Comparison of ENCODE assay signal across 1 fruit fly cellular context in genomic region chr3L:20405971-20406948, dm6.
TF ChIP-seq lines count a peak whose summit lies in the region.

No protein-coding gene starts in this region.

TF ChIP-seq in whole organism, embryonic, 481 proteins besides CTCF, POLR2A, EP300 and RAD21 (continued from another document and continues in another):
- TF ChIP-seq Dad (GFP tag; optimal IDR thresholded peaks at IDR 0.05; lab: Kevin White, UChicago) (no peak), CG10654 (GFP tag; optimal IDR thresholded peaks at IDR 0.05; lab: Kevin White, UChicago) (no peak), bab2 (GFP tag; optimal IDR thresholded peaks at IDR 0.05; lab: Kevin White, UChicago) (no peak), CG11247 (GFP tag; IDR thresholded peaks at IDR 0.05; lab: Robert Waterston, UW) (no peak), Neu2 (GFP tag; optimal IDR thresholded peaks at IDR 0.05; lab: Kevin White, UChicago; ENCODE audit: borderline replicate concordance) (no peak), ems (GFP tag; optimal IDR thresholded peaks at IDR 0.05; lab: Kevin White, UChicago) (no peak), maf-S (GFP tag; optimal IDR thresholded peaks at IDR 0.05; lab: Kevin White, UChicago) (no peak), CG13424 (tag; optimal IDR thresholded peaks at IDR 0.05; lab: Kevin White, UChicago) (peak; percentile 38), ab (GFP tag; optimal IDR thresholded peaks at IDR 0.05; lab: Kevin White, UChicago) (no peak), Myb (GFP tag; optimal IDR thresholded peaks at IDR 0.05; lab: Kevin White, UChicago) (no peak), esg (GFP tag; conservative IDR thresholded peaks at IDR 0.05; lab: Robert Waterston, UW) (no peak), lmd (GFP tag; IDR thresholded peaks at IDR 0.05; lab: Robert Waterston, UW) (no peak), Dip2 (GFP tag; IDR thresholded peaks at IDR 0.05; lab: Robert Waterston, UW) (no peak), amos (GFP tag; IDR thresholded peaks at IDR 0.05; lab: Robert Waterston, UW; ENCODE audit: partially characterized antibody) (no peak), CG17568 (GFP tag; optimal IDR thresholded peaks at IDR 0.05; lab: Kevin White, UChicago) (peak; percentile 73), Tbp (GFP tag; optimal IDR thresholded peaks at IDR 0.05; lab: Kevin White, UChicago) (no peak), CG43689 (GFP tag; IDR thresholded peaks at IDR 0.05; lab: Robert Waterston, UW) (no peak), stc (GFP tag; IDR thresholded peaks at IDR 0.05; lab: Robert Waterston, UW) (no peak), her (GFP tag; optimal IDR thresholded peaks at IDR 0.05; lab: Kevin White, UChicago) (no peak), CG4328 (GFP tag; optimal IDR thresholded peaks at IDR 0.05; lab: Kevin White, UChicago) (no peak), nmo (GFP tag; optimal IDR thresholded peaks at IDR 0.05; lab: Kevin White, UChicago) (no peak), CG16779 (GFP tag; IDR thresholded peaks at IDR 0.05; lab: Robert Waterston, UW) (no peak), CG18599 (GFP tag; optimal IDR thresholded peaks at IDR 0.05; lab: Kevin White, UChicago) (peak; percentile 0), Kr (GFP tag; optimal IDR thresholded peaks at IDR 0.05; lab: Kevin White, UChicago) (no peak), CG15514 (GFP tag; optimal IDR thresholded peaks at IDR 0.05; lab: Kevin White, UChicago) (peak; percentile 27), CG3726 (GFP tag; IDR thresholded peaks at IDR 0.05; lab: Robert Waterston, UW) (no peak), Mes4 (GFP tag; optimal IDR thresholded peaks at IDR 0.05; lab: Kevin White, UChicago) (no peak), tap (tag; optimal IDR thresholded peaks at IDR 0.05; lab: Kevin White, UChicago) (peak; percentile 20), CG34422 (GFP tag; IDR thresholded peaks at IDR 0.05; lab: Robert Waterston, UW) (no peak), prd (optimal IDR thresholded peaks at IDR 0.05; lab: Kevin White, UChicago) (no peak), prd (GFP tag; IDR thresholded peaks at IDR 0.05; lab: Robert Waterston, UW) (no peak), Dfd (GFP tag; optimal IDR thresholded peaks at IDR 0.05; lab: Kevin White, UChicago) (no peak), trh (GFP tag; optimal IDR thresholded peaks at IDR 0.05; lab: Kevin White, UChicago) (no peak), Aef1 (GFP tag; IDR thresholded peaks at IDR 0.05; lab: Robert Waterston, UW) (no peak), CG6689 (GFP tag; IDR thresholded peaks at IDR 0.05; lab: Robert Waterston, UW) (no peak), Hey (tag; optimal IDR thresholded peaks at IDR 0.05; lab: Kevin White, UChicago) (no peak), tna (GFP tag; IDR thresholded peaks at IDR 0.05; lab: Robert Waterston, UW; ENCODE audit: partially characterized antibody) (no peak), NC2β (GFP tag; optimal IDR thresholded peaks at IDR 0.05; lab: Kevin White, UChicago) (no peak), CG17361 (GFP tag; IDR thresholded peaks at IDR 0.05; lab: Robert Waterston, UW) (no peak), zfh2 (GFP tag; optimal IDR thresholded peaks at IDR 0.05; lab: Kevin White, UChicago) (no peak), knrl (GFP tag; IDR thresholded peaks at IDR 0.05; lab: Robert Waterston, UW; ENCODE audit: partially characterized antibody) (no peak), NFAT (GFP tag; IDR thresholded peaks at IDR 0.05; lab: Robert Waterston, UW) (no peak), Nf-YB (GFP tag; optimal IDR thresholded peaks at IDR 0.05; lab: Kevin White, UChicago) (no peak), CG31224 (GFP tag; IDR thresholded peaks at IDR 0.05; lab: Robert Waterston, UW) (no peak), CG9817 (tag; optimal IDR thresholded peaks at IDR 0.05; lab: Kevin White, UChicago) (no peak), kay (GFP tag; optimal IDR thresholded peaks at IDR 0.05; lab: Kevin White, UChicago) (no peak), CG15073 (GFP tag; optimal IDR thresholded peaks at IDR 0.05; lab: Kevin White, UChicago) (no peak), Sox100B (GFP tag; optimal IDR thresholded peaks at IDR 0.05; lab: Kevin White, UChicago) (peak; percentile 29), Chrac-16 (GFP tag; optimal IDR thresholded peaks at IDR 0.05; lab: Kevin White, UChicago) (no peak), Xrp1 (GFP tag; IDR thresholded peaks at IDR 0.05; lab: Robert Waterston, UW) (no peak), al (GFP tag; IDR thresholded peaks at IDR 0.05; lab: Robert Waterston, UW) (no peak), H15 (GFP tag; IDR thresholded peaks at IDR 0.05; lab: Robert Waterston, UW) (no peak), gro (GFP tag; optimal IDR thresholded peaks at IDR 0.05; lab: Kevin White, UChicago) (no peak), NK7.1 (GFP tag; optimal IDR thresholded peaks at IDR 0.05; lab: Kevin White, UChicago) (no peak), br (optimal IDR thresholded peaks at IDR 0.05; lab: Kevin White, UChicago) (no peak), Doc3 (GFP tag; IDR thresholded peaks at IDR 0.05; lab: Robert Waterston, UW; ENCODE audit: partially characterized antibody) (no peak), bowl (GFP tag; IDR thresholded peaks at IDR 0.05; lab: Robert Waterston, UW) (no peak), fd102C (GFP tag; optimal IDR thresholded peaks at IDR 0.05; lab: Kevin White, UChicago) (peak; percentile 13), nau (GFP tag; optimal IDR thresholded peaks at IDR 0.05; lab: Kevin White, UChicago) (no peak), dmrt11E (tag; optimal IDR thresholded peaks at IDR 0.05; lab: Kevin White, UChicago) (no peak), eve (GFP tag; optimal IDR thresholded peaks at IDR 0.05; lab: Kevin White, UChicago) (no peak), CG11398 (GFP tag; optimal IDR thresholded peaks at IDR 0.05; lab: Kevin White, UChicago) (no peak), hbn (GFP tag; IDR thresholded peaks at IDR 0.05; lab: Robert Waterston, UW; ENCODE audit: partially characterized antibody) (no peak), Atf3 (GFP tag; optimal IDR thresholded peaks at IDR 0.05; lab: Kevin White, UChicago) (no peak), CG3847 (GFP tag; IDR thresholded peaks at IDR 0.05; lab: Robert Waterston, UW) (no peak), CG9437 (GFP tag; optimal IDR thresholded peaks at IDR 0.05; lab: Kevin White, UChicago) (no peak), CG6854 (GFP tag; optimal IDR thresholded peaks at IDR 0.05; lab: Kevin White, UChicago) (no peak), gem (tag; optimal IDR thresholded peaks at IDR 0.05; lab: Kevin White, UChicago) (peak; percentile 30), Usf (GFP tag; optimal IDR thresholded peaks at IDR 0.05; lab: Kevin White, UChicago) (no peak), crp (GFP tag; optimal IDR thresholded peaks at IDR 0.05; lab: Kevin White, UChicago) (no peak), slbo (GFP tag; IDR thresholded peaks at IDR 0.05; lab: Robert Waterston, UW) (no peak), Med (GFP tag; lab: Kevin White, UChicago) (peak; percentile 4), fd3F (GFP tag; optimal IDR thresholded peaks at IDR 0.05; lab: Kevin White, UChicago) (no peak), CHES-1-like (GFP tag; optimal IDR thresholded peaks at IDR 0.05; lab: Kevin White, UChicago) (no peak), CG12659 (GFP tag; optimal IDR thresholded peaks at IDR 0.05; lab: Kevin White, UChicago) (peak; percentile 9), CoRest (tag; optimal IDR thresholded peaks at IDR 0.05; lab: Kevin White, UChicago) (no peak), pho (GFP tag; optimal IDR thresholded peaks at IDR 0.05; lab: Kevin White, UChicago) (no peak), CG10267 (tag; optimal IDR thresholded peaks at IDR 0.05; lab: Kevin White, UChicago) (no peak), kah (GFP tag; optimal IDR thresholded peaks at IDR 0.05; lab: Kevin White, UChicago) (no peak), CG12769 (tag; optimal IDR thresholded peaks at IDR 0.05; lab: Kevin White, UChicago) (peak; percentile 3), yki (optimal IDR thresholded peaks at IDR 0.05; lab: Kevin White, UChicago) (no peak), zen (tag; optimal IDR thresholded peaks at IDR 0.05; lab: Kevin White, UChicago) (no peak), mld (GFP tag; IDR thresholded peaks at IDR 0.05; lab: Robert Waterston, UW; ENCODE audit: partially characterized antibody) (no peak), Dbx (GFP tag; IDR thresholded peaks at IDR 0.05; lab: Robert Waterston, UW) (no peak), zfh1 (GFP tag; IDR thresholded peaks at IDR 0.05; lab: Robert Waterston, UW) (no peak), ranshi (GFP tag; IDR thresholded peaks at IDR 0.05; lab: Robert Waterston, UW) (no peak), CG30020 (tag; optimal IDR thresholded peaks at IDR 0.05; lab: Kevin White, UChicago) (no peak), CG4854 (GFP tag; optimal IDR thresholded peaks at IDR 0.05; lab: Kevin White, UChicago) (no peak), CG7786 (GFP tag; optimal IDR thresholded peaks at IDR 0.05; lab: Kevin White, UChicago) (no peak), CG11695 (GFP tag; IDR thresholded peaks at IDR 0.05; lab: Robert Waterston, UW) (0 out of 3 replicates have a peak, but pooled peaks have one; percentile 19), CG17912 (GFP tag; optimal IDR thresholded peaks at IDR 0.05; lab: Kevin White, UChicago) (peak; percentile 19), CG8944 (GFP tag; optimal IDR thresholded peaks at IDR 0.05; lab: Kevin White, UChicago) (no peak), zf30C (GFP tag; optimal IDR thresholded peaks at IDR 0.05; lab: Kevin White, UChicago) (no peak), nom (GFP tag; optimal IDR thresholded peaks at IDR 0.05; lab: Kevin White, UChicago) (no peak), usp (GFP tag; optimal IDR thresholded peaks at IDR 0.05; lab: Kevin White, UChicago) (no peak), Fer1 (GFP tag; optimal IDR thresholded peaks at IDR 0.05; lab: Kevin White, UChicago) (peak; percentile 71), CG14014 (GFP tag; IDR thresholded peaks at IDR 0.05; lab: Robert Waterston, UW) (0 out of 2 replicates have a peak, but pooled peaks have one; percentile 31), CG7987 (GFP tag; optimal IDR thresholded peaks at IDR 0.05; lab: Kevin White, UChicago) (peak; percentile 61), Eip74EF (GFP tag; optimal IDR thresholded peaks at IDR 0.05; lab: Kevin White, UChicago) (peak in 1 of 2 experiments; percentile 26), CG15011 (GFP tag; optimal IDR thresholded peaks at IDR 0.05; lab: Kevin White, UChicago) (no peak), danr (GFP tag; IDR thresholded peaks at IDR 0.05; lab: Robert Waterston, UW) (no peak), crol (GFP tag; IDR thresholded peaks at IDR 0.05; lab: Robert Waterston, UW) (no peak), caup (GFP tag; optimal IDR thresholded peaks at IDR 0.05; lab: Kevin White, UChicago; ENCODE audit: severe bottlenecking) (peak; percentile 27), YL-1 (GFP tag; optimal IDR thresholded peaks at IDR 0.05; lab: Kevin White, UChicago) (no peak), CG7963 (GFP tag; IDR thresholded peaks at IDR 0.05; lab: Robert Waterston, UW; ENCODE audit: partially characterized antibody) (no peak), Lim3 (GFP tag; IDR thresholded peaks at IDR 0.05; lab: Robert Waterston, UW) (no peak), CG8478 (optimal IDR thresholded peaks at IDR 0.05; lab: Kevin White, UChicago) (no peak), C15 (GFP tag; IDR thresholded peaks at IDR 0.05; lab: Robert Waterston, UW) (no peak), ara (GFP tag; IDR thresholded peaks at IDR 0.05; lab: Robert Waterston, UW) (no peak), sug (tag; optimal IDR thresholded peaks at IDR 0.05; lab: Kevin White, UChicago) (peak; percentile 18), fru (optimal IDR thresholded peaks at IDR 0.05; lab: Kevin White, UChicago) (no peak), CG9797 (GFP tag; optimal IDR thresholded peaks at IDR 0.05; lab: Kevin White, UChicago) (no peak), cas (GFP tag; IDR thresholded peaks at IDR 0.05; lab: Robert Waterston, UW) (no peak), lola (GFP tag; optimal IDR thresholded peaks at IDR 0.05; lab: Kevin White, UChicago) (peak in 1 of 3 experiments; percentile 64), Mrtf (GFP tag; IDR thresholded peaks at IDR 0.05; lab: Robert Waterston, UW) (no peak), tll (GFP tag; optimal IDR thresholded peaks at IDR 0.05; lab: Kevin White, UChicago) (no peak), sim (GFP tag; IDR thresholded peaks at IDR 0.05; lab: Robert Waterston, UW) (no peak), disco-r (GFP tag; optimal IDR thresholded peaks at IDR 0.05; lab: Kevin White, UChicago) (no peak), h (optimal IDR thresholded peaks at IDR 0.05; lab: Kevin White, UChicago) (no peak), Doc2 (GFP tag; IDR thresholded peaks at IDR 0.05; lab: Robert Waterston, UW) (no peak), Rx (GFP tag; IDR thresholded peaks at IDR 0.05; lab: Robert Waterston, UW) (no peak), sr (GFP tag; IDR thresholded peaks at IDR 0.05; lab: Robert Waterston, UW) (no peak), mirr (GFP tag; optimal IDR thresholded peaks at IDR 0.05; lab: Kevin White, UChicago) (no peak), E2f1 (GFP tag; IDR thresholded peaks at IDR 0.05; lab: Robert Waterston, UW) (no peak), CG4707 (GFP tag; optimal IDR thresholded peaks at IDR 0.05; lab: Kevin White, UChicago) (no peak), Drgx (GFP tag; IDR thresholded peaks at IDR 0.05; lab: Robert Waterston, UW) (no peak), CG12071 (GFP tag; optimal IDR thresholded peaks at IDR 0.05; lab: Kevin White, UChicago) (peak; percentile 27), CG8388 (GFP tag; optimal IDR thresholded peaks at IDR 0.05; lab: Kevin White, UChicago) (no peak), ftz-f1 (GFP tag; optimal IDR thresholded peaks at IDR 0.05; lab: Kevin White, UChicago) (no peak), Oli (tag; optimal IDR thresholded peaks at IDR 0.05; lab: Kevin White, UChicago) (no peak), CG12942 (GFP tag; optimal IDR thresholded peaks at IDR 0.05; lab: Kevin White, UChicago) (no peak), sens (GFP tag; lab: Kevin White, UChicago) (peak; percentile 66), CG17802 (tag; optimal IDR thresholded peaks at IDR 0.05; lab: Kevin White, UChicago) (peak; percentile 71), H2.0 (GFP tag; IDR thresholded peaks at IDR 0.05; lab: Robert Waterston, UW) (no peak), CG2120 (GFP tag; optimal IDR thresholded peaks at IDR 0.05; lab: Kevin White, UChicago) (no peak), pfk (GFP tag; optimal IDR thresholded peaks at IDR 0.05; lab: Kevin White, UChicago) (no peak), hkb (optimal IDR thresholded peaks at IDR 0.05; lab: Kevin White, UChicago) (no peak), hkb (GFP tag; IDR thresholded peaks at IDR 0.05; lab: Robert Waterston, UW) (peak; percentile 38; the same call in 1 of the 2 replicates), run (tag; optimal IDR thresholded peaks at IDR 0.05; lab: Kevin White, UChicago) (peak; percentile 12), PHDP (tag; optimal IDR thresholded peaks at IDR 0.05; lab: Kevin White, UChicago) (peak; percentile 64), eyg (GFP tag; optimal IDR thresholded peaks at IDR 0.05; lab: Kevin White, UChicago) (no peak)
